Fruit fly (Drosophila melanogaster) whole organism, adult: Measurements from ENCODE around the gene Sf3b5.

ENCODE experiments used
- CG12768 ChIP-seq: fragments of 200-800 bp; sonication (Bioruptor generic); optimal IDR thresholded peaks from 2 replicates; lab custom pipeline; 2017; ENCODE audit warnings: missing biosample characterization, missing genetic modification characterization, mild to moderate bottlenecking, moderate library complexity, missing genetic modification reagents
- CG1620 ChIP-seq: fragments of 200-800 bp; sonication (Bioruptor generic); optimal IDR thresholded peaks from 2 replicates; lab custom pipeline; 2016; ENCODE audit warnings: missing biosample characterization, missing genetic modification characterization
- CG33017 ChIP-seq: fragments of 200-800 bp; sonication (Bioruptor generic); optimal IDR thresholded peaks from 2 replicates; lab custom pipeline; 2018; ENCODE audit warnings: missing biosample characterization, mild to moderate bottlenecking, missing genetic modification characterization, moderate library complexity
- Crg-1 ChIP-seq: fragments of 200-800 bp; sonication (Bioruptor generic); optimal IDR thresholded peaks from 2 replicates; lab custom pipeline; 2016; ENCODE audit warnings: missing biosample characterization, missing genetic modification characterization
- Hr96 ChIP-seq: fragments of 200-800 bp; sonication (Bioruptor generic); optimal IDR thresholded peaks from 2 replicates; lab custom pipeline; 2016; ENCODE audit warnings: missing biosample characterization, missing genetic modification characterization
- Mnt ChIP-seq: fragments of 200-800 bp; sonication (Bioruptor generic); optimal IDR thresholded peaks from 2 replicates; lab custom pipeline; 2016; ENCODE audit warnings: missing biosample characterization, mild to moderate bottlenecking, missing genetic modification characterization
- bab1 ChIP-seq: fragments of 200-800 bp; sonication (Bioruptor generic); optimal IDR thresholded peaks from 3 replicates; lab custom pipeline; 2019; ENCODE audit warnings: missing biosample characterization, mild to moderate bottlenecking, missing genetic modification characterization, moderate library complexity
- cic ChIP-seq: fragments of 200-800 bp; sonication (Bioruptor generic); optimal IDR thresholded peaks from 2 replicates; lab custom pipeline; 2017; ENCODE audit warnings: missing biosample characterization, mild to moderate bottlenecking, missing genetic modification characterization, moderate library complexity
- cnc ChIP-seq, 2 experiments: fragments of >200 bp; optimal IDR thresholded peaks; 2 replicates each; lab custom pipeline; 2017
- kay ChIP-seq: fragments of 200-800 bp; sonication (Bioruptor generic); peaks from one replicate; lab custom pipeline; 2016; ENCODE audit warnings: missing biosample characterization, missing genetic modification characterization, borderline replicate concordance
- ovo ChIP-seq: fragments of 200-800 bp; sonication (Bioruptor generic); optimal IDR thresholded peaks from 2 replicates; lab custom pipeline; 2016; ENCODE audit warnings: missing biosample characterization, missing genetic modification characterization
- tj ChIP-seq: fragments of 200-800 bp; sonication (Bioruptor generic); optimal IDR thresholded peaks from 3 replicates; lab custom pipeline; 2017; ENCODE audit warnings: missing biosample characterization, mild to moderate bottlenecking, missing genetic modification characterization, moderate library complexity
- toe ChIP-seq: fragments of 200-800 bp; sonication (Bioruptor generic); optimal IDR thresholded peaks from 2 replicates; lab custom pipeline; 2016; ENCODE audit warnings: missing biosample characterization, missing genetic modification characterization

dm6 chr3R:8976073-8976593 is 39.0 kb downstream of the Sf3b5 start:
- TF ChIP-seq ovo (GFP tag; lab: Kevin White, UChicago) (no peak), Mnt (GFP tag; lab: Kevin White, UChicago) (no peak), bab1 (no peak), toe (no peak), Crg-1 (GFP tag; lab: Kevin White, UChicago) (no peak), Hr96 (no peak), tj (GFP tag; lab: Kevin White, UChicago) (no peak), CG1620 (GFP tag; lab: Kevin White, UChicago) (no peak), cnc (optimal IDR thresholded peaks at IDR 0.05; lab: Kevin White, UChicago) (no peak), kay (GFP tag; lab: Kevin White, UChicago) (no peak), CG33017 (tag; lab: Kevin White, UChicago) (no peak), CG12768 (GFP tag; lab: Kevin White, UChicago) (no peak), cic (no peak)
